Fruit fly (Drosophila melanogaster): ENCODE results near the gene SA2.
A peak's percentile ranks its signal among the peaks of the same experiment; 100 is the strongest.

SA2 gene

dm6 chr3L:1442906-1443305, 5.2 kb upstream of the SA2 start (continued):
- TF ChIP-seq CG17359 (tag; optimal IDR thresholded peaks at IDR 0.05) (peak; percentile 82), CG32767 (GFP tag; IDR thresholded peaks at IDR 0.05) (peak; percentile 75), CG30431 (GFP tag; optimal IDR thresholded peaks at IDR 0.05) (peak; percentile 88), inv (GFP tag; IDR thresholded peaks at IDR 0.05; ENCODE audit: partially characterized antibody) (no peak), maf-S (GFP tag; optimal IDR thresholded peaks at IDR 0.05) (no peak), wor (GFP tag; IDR thresholded peaks at IDR 0.05) (peak; percentile 78), CG16815 (GFP tag; optimal IDR thresholded peaks at IDR 0.05) (peak; percentile 90), Spps (tag; optimal IDR thresholded peaks at IDR 0.05) (peak; percentile 95), hkb (optimal IDR thresholded peaks at IDR 0.05) (no peak), hkb (GFP tag; IDR thresholded peaks at IDR 0.05) (peak; percentile 84), CG2678 (tag; optimal IDR thresholded peaks at IDR 0.05) (peak; percentile 87), CG9932 (GFP tag; IDR thresholded peaks at IDR 0.05) (no peak), ap (GFP tag; IDR thresholded peaks at IDR 0.05) (peak; percentile 66), pros (GFP tag; optimal IDR thresholded peaks at IDR 0.05) (peak; percentile 42), H15 (GFP tag; IDR thresholded peaks at IDR 0.05) (peak; percentile 92), kni (GFP tag; optimal IDR thresholded peaks at IDR 0.05) (peak; percentile 67), CG16863 (GFP tag; optimal IDR thresholded peaks at IDR 0.05) (peak; percentile 85), CG31388 (GFP tag; optimal IDR thresholded peaks at IDR 0.05) (peak; percentile 65), gem (tag; optimal IDR thresholded peaks at IDR 0.05) (peak; percentile 90), gsb (GFP tag; IDR thresholded peaks at IDR 0.05) (peak; percentile 69), mam (GFP tag; optimal IDR thresholded peaks at IDR 0.05) (peak; percentile 54), CG17802 (tag; optimal IDR thresholded peaks at IDR 0.05) (peak; percentile 65), CG10366 (GFP tag; IDR thresholded peaks at IDR 0.05) (peak; percentile 79), C15 (GFP tag; IDR thresholded peaks at IDR 0.05) (no peak; the same call in 2 of the 3 replicates), CG12744 (GFP tag; optimal IDR thresholded peaks at IDR 0.05) (peak; percentile 61), CG10565 (GFP tag; optimal IDR thresholded peaks at IDR 0.05) (peak; percentile 19), Chrac-16 (GFP tag; optimal IDR thresholded peaks at IDR 0.05) (peak; percentile 90), CG15269 (tag; optimal IDR thresholded peaks at IDR 0.05) (peak; percentile 55), row (GFP tag; IDR thresholded peaks at IDR 0.05) (peak; percentile 87), CG13296 (GFP tag; optimal IDR thresholded peaks at IDR 0.05) (no peak), Six4 (GFP tag; optimal IDR thresholded peaks at IDR 0.05) (peak; percentile 89), CG14965 (GFP tag; optimal IDR thresholded peaks at IDR 0.05; ENCODE audit: borderline replicate concordance) (peak; percentile 39), slp2 (GFP tag; optimal IDR thresholded peaks at IDR 0.05) (peak; percentile 74), CG9437 (GFP tag; optimal IDR thresholded peaks at IDR 0.05) (peak; percentile 57), Dp (GFP tag; optimal IDR thresholded peaks at IDR 0.05) (no peak), CG17328 (GFP tag; IDR thresholded peaks at IDR 0.05) (peak; percentile 95), insv (GFP tag; optimal IDR thresholded peaks at IDR 0.05) (no peak), D (optimal IDR thresholded peaks at IDR 0.05) (no peak), D (GFP tag; optimal IDR thresholded peaks at IDR 0.05) (peak; percentile 93), MBD-R2 (GFP tag; IDR thresholded peaks at IDR 0.05) (0 out of 2 replicates have a peak, but pooled peaks have one; percentile 18), CkIIα-i1 (GFP tag; IDR thresholded peaks at IDR 0.05) (no peak), CG15011 (GFP tag; optimal IDR thresholded peaks at IDR 0.05) (peak; percentile 52), yki (optimal IDR thresholded peaks at IDR 0.05) (no peak), Rx (GFP tag; IDR thresholded peaks at IDR 0.05) (peak; percentile 72), Optix (GFP tag; IDR thresholded peaks at IDR 0.05) (peak; percentile 82; the same call in 2 of the 3 replicates), CG4424 (GFP tag; optimal IDR thresholded peaks at IDR 0.05) (peak; percentile 91), Awh (GFP tag; IDR thresholded peaks at IDR 0.05) (peak; percentile 87), CG5180 (GFP tag; optimal IDR thresholded peaks at IDR 0.05) (peak; percentile 39), CG11085 (GFP tag; IDR thresholded peaks at IDR 0.05) (no peak; the same call in 1 of the 2 replicates), TFAM (GFP tag; optimal IDR thresholded peaks at IDR 0.05) (peak; percentile 48), salm (tag; optimal IDR thresholded peaks at IDR 0.05) (peak; percentile 77), Tbp (GFP tag; optimal IDR thresholded peaks at IDR 0.05) (no peak), Taf1 (GFP tag; IDR thresholded peaks at IDR 0.05) (no peak)
